Worm (Caenorhabditis elegans) whole organism, young adult: ENCODE measurements around the gene unc-119.

ENCODE experiments used
- Y53F4B.3 ChIP-seq: fragments of 200-800 bp; sonication (Bioruptor generic); IDR thresholded peaks from 2 replicates; pipeline ENCODE4 v1.3.6; 2022; ENCODE audit warnings: missing genetic modification reagents, missing genetic modification characterization, missing compliant biosample characterization
- ceh-79 ChIP-seq: sonication (generic microtip); optimal IDR thresholded peaks from 2 replicates; lab custom pipeline; 2017; ENCODE audit warnings: mild to moderate bottlenecking, missing genetic modification characterization, missing compliant biosample characterization
- nhr-90 ChIP-seq: sonication (generic microtip); optimal IDR thresholded peaks from 2 replicates; lab custom pipeline; 2016; ENCODE audit warnings: missing genotype, mild to moderate bottlenecking, missing genetic modification characterization, missing compliant biosample characterization
- pha-4 ChIP-seq: fragments of 150-350 bp; sonication (generic microtip); optimal IDR thresholded peaks from 2 replicates; lab custom pipeline; 2014; ENCODE audit warnings: missing biosample characterization, missing genetic modification reagents, missing genetic modification characterization
- rcor-1 ChIP-seq: fragments of 200-800 bp; sonication (Bioruptor generic); IDR thresholded peaks from 2 replicates; pipeline ENCODE4 v1.3.6; 2022; ENCODE audit warnings: missing genetic modification reagents, missing genetic modification characterization, missing compliant biosample characterization
- snpc-1.3 ChIP-seq: sonication (generic microtip); optimal IDR thresholded peaks from 2 replicates; lab custom pipeline; 2017; ENCODE audit warnings: missing genetic modification characterization, mild to moderate bottlenecking, missing compliant biosample characterization, antibody characterized with exemption, moderate library complexity, missing genotype, missing genetic modification reagents; ENCODE audit not compliant: insufficient read depth
- unc-62 ChIP-seq: fragments of 150-350 bp; optimal IDR thresholded peaks from 2 replicates; lab custom pipeline; 2014; ENCODE audit warnings: missing biosample characterization, missing genetic modification reagents, missing genetic modification characterization

ce11 chrIII:10951713-10952112 is 49.3 kb downstream of the unc-119 start:
- TF ChIP-seq rcor-1 (no peak), snpc-1.3 (no peak), ceh-79 (tag; lab: Kevin White, UChicago) (no peak), unc-62 (no peak), Y53F4B.3 (GFP tag; lab: Robert Waterston, UW) (no peak), nhr-90 (no peak), pha-4 (tag; lab: Kevin White, UChicago) (no peak)
